Fruit fly (Drosophila melanogaster) whole organism, prepupa: ENCODE data around the gene CG31626.

Experiments used
- CG10631 ChIP-seq: fragments of 200-800 bp; sonication (Bioruptor generic); optimal IDR thresholded peaks from 2 replicates; lab custom pipeline; 2016; ENCODE audit warnings: missing biosample characterization, missing genetic modification characterization
- CG10669 ChIP-seq: fragments of 200-800 bp; sonication (Bioruptor generic); optimal IDR thresholded peaks from 3 replicates; lab custom pipeline; 2018; ENCODE audit warnings: missing biosample characterization, mild to moderate bottlenecking, missing genetic modification characterization, moderate library complexity
- CG11762 ChIP-seq: fragments of 200-800 bp; sonication (Bioruptor generic); optimal IDR thresholded peaks from 3 replicates; lab custom pipeline; 2016; ENCODE audit warnings: missing biosample characterization, missing genetic modification characterization; ENCODE audit not compliant: insufficient read depth
- CG11902 ChIP-seq: fragments of 200-800 bp; sonication (Bioruptor generic); optimal IDR thresholded peaks from 3 replicates; lab custom pipeline; 2016; ENCODE audit warnings: missing biosample characterization, missing genetic modification characterization
- CG15336 ChIP-seq: fragments of 200-800 bp; sonication (Bioruptor generic); IDR thresholded peaks from 2 replicates; pipeline ENCODE4 v1.3.6; 2022; ENCODE audit warnings: missing biosample characterization, missing genetic modification characterization
- CG1621 ChIP-seq: fragments of 200-800 bp; sonication (Bioruptor generic); optimal IDR thresholded peaks from 3 replicates; lab custom pipeline; 2018; ENCODE audit warnings: missing biosample characterization, mild to moderate bottlenecking, missing genetic modification characterization
- CG16779 ChIP-seq: fragments of 200-800 bp; sonication (Bioruptor generic); optimal IDR thresholded peaks from 3 replicates; lab custom pipeline; 2017; ENCODE audit warnings: missing biosample characterization, mild to moderate bottlenecking, missing genetic modification characterization
- CG31627 ChIP-seq: fragments of 200-800 bp; sonication (Bioruptor generic); optimal IDR thresholded peaks from 3 replicates; lab custom pipeline; 2016; ENCODE audit warnings: missing biosample characterization, missing genetic modification characterization
- CG34406 ChIP-seq: fragments of 200-800 bp; sonication (Bioruptor generic); optimal IDR thresholded peaks from 3 replicates; lab custom pipeline; 2016; ENCODE audit warnings: missing biosample characterization, missing genetic modification characterization
- CG3919 ChIP-seq: fragments of 200-800 bp; sonication (Bioruptor generic); optimal IDR thresholded peaks from 3 replicates; lab custom pipeline; 2016; ENCODE audit warnings: missing biosample characterization, missing genetic modification characterization
- CG4318 ChIP-seq: fragments of 200-800 bp; sonication (Bioruptor generic); optimal IDR thresholded peaks from 3 replicates; lab custom pipeline; 2017; ENCODE audit warnings: missing biosample characterization, mild to moderate bottlenecking, missing genetic modification characterization
- CG6163 ChIP-seq: fragments of 200-800 bp; sonication (Bioruptor generic); IDR thresholded peaks from 3 replicates; pipeline ENCODE4 v1.3.6; 2022; ENCODE audit warnings: missing biosample characterization, missing genetic modification characterization
- CG6276 ChIP-seq: fragments of 200-800 bp; sonication (Bioruptor generic); optimal IDR thresholded peaks from 2 replicates; lab custom pipeline; 2017; ENCODE audit warnings: missing biosample characterization, mild to moderate bottlenecking, missing genetic modification characterization
- CG6854 ChIP-seq: fragments of 200-800 bp; sonication (Bioruptor generic); optimal IDR thresholded peaks from 2 replicates; lab custom pipeline; 2017; ENCODE audit warnings: missing biosample characterization, mild to moderate bottlenecking, missing genetic modification characterization
- CG8119 ChIP-seq: fragments of 200-800 bp; sonication (Bioruptor generic); IDR thresholded peaks from 3 replicates; pipeline ENCODE4 v1.3.6; 2022; ENCODE audit warnings: missing biosample characterization, missing genetic modification characterization
- CG8632 ChIP-seq: fragments of 200-800 bp; sonication (Bioruptor generic); optimal IDR thresholded peaks from 3 replicates; lab custom pipeline; 2016; ENCODE audit warnings: missing biosample characterization, missing genetic modification characterization
- CG9139 ChIP-seq: fragments of 200-800 bp; sonication (Bioruptor generic); optimal IDR thresholded peaks from 3 replicates; lab custom pipeline; 2017; ENCODE audit warnings: missing biosample characterization, mild to moderate bottlenecking, missing genetic modification characterization
- Eip75B ChIP-seq: fragments of 200-800 bp; sonication (Bioruptor generic); optimal IDR thresholded peaks from 3 replicates; lab custom pipeline; 2016; ENCODE audit warnings: missing biosample characterization, missing genetic modification characterization
- Eip78C ChIP-seq: fragments of 200-800 bp; sonication (Bioruptor generic); peaks from one replicate; lab custom pipeline; 2016; ENCODE audit warnings: missing biosample characterization, missing genetic modification characterization
- Eip93F ChIP-seq: fragments of 200-800 bp; sonication (Bioruptor generic); optimal IDR thresholded peaks from 2 replicates; lab custom pipeline; 2016; ENCODE audit warnings: missing biosample characterization, mild to moderate bottlenecking, missing genetic modification characterization
- Ets21C ChIP-seq: fragments of 200-800 bp; sonication (Bioruptor generic); optimal IDR thresholded peaks from 3 replicates; lab custom pipeline; 2016; ENCODE audit warnings: missing biosample characterization, missing genetic modification characterization
- Ets96B ChIP-seq: fragments of 200-800 bp; optimal IDR thresholded peaks from 2 replicates; lab custom pipeline; 2019; ENCODE audit warnings: missing biosample characterization, mild to moderate bottlenecking, missing genetic modification characterization, moderate library complexity
- Gug ChIP-seq: fragments of 200-800 bp; sonication (Bioruptor generic); IDR thresholded peaks from 2 replicates; pipeline ENCODE4 v1.3.6; 2022; ENCODE audit warnings: missing biosample characterization, missing genetic modification characterization
- Hr38 ChIP-seq: sonication (Bioruptor generic); optimal IDR thresholded peaks from 2 replicates; lab custom pipeline; 2016; ENCODE audit warnings: missing biosample characterization, missing genetic modification characterization
- Hr39 ChIP-seq: fragments of 200-800 bp; sonication (Bioruptor generic); optimal IDR thresholded peaks from 2 replicates; lab custom pipeline; 2016; ENCODE audit warnings: missing biosample characterization, missing genetic modification characterization
- Hr4 ChIP-seq: fragments of 200-800 bp; sonication (Bioruptor generic); optimal IDR thresholded peaks from 3 replicates; lab custom pipeline; 2016; ENCODE audit warnings: missing biosample characterization, missing genetic modification characterization
- OdsH ChIP-seq: fragments of 200-800 bp; sonication (Bioruptor generic); optimal IDR thresholded peaks from 3 replicates; lab custom pipeline; 2016; ENCODE audit warnings: missing biosample characterization, missing genetic modification characterization
- Smox ChIP-seq: fragments of 200-800 bp; sonication (Bioruptor generic); optimal IDR thresholded peaks from 3 replicates; lab custom pipeline; 2016; ENCODE audit warnings: missing biosample characterization, missing genetic modification characterization
- Sox102F ChIP-seq: fragments of 200-800 bp; sonication (Bioruptor generic); optimal IDR thresholded peaks from 2 replicates; lab custom pipeline; 2016; ENCODE audit warnings: missing biosample characterization, mild to moderate bottlenecking, missing genetic modification characterization
- Sox14 ChIP-seq: fragments of 200-800 bp; sonication (Bioruptor generic); optimal IDR thresholded peaks from 3 replicates; lab custom pipeline; 2016; ENCODE audit warnings: missing biosample characterization, missing genetic modification characterization
- achi ChIP-seq: fragments of 200-800 bp; sonication (Bioruptor generic); optimal IDR thresholded peaks from 3 replicates; lab custom pipeline; 2016; ENCODE audit warnings: missing biosample characterization, missing genetic modification characterization
- acj6 ChIP-seq: fragments of 200-800 bp; sonication (Bioruptor generic); optimal IDR thresholded peaks from 3 replicates; lab custom pipeline; 2016; ENCODE audit warnings: missing biosample characterization, missing genetic modification characterization
- cyc ChIP-seq: fragments of 200-800 bp; sonication (Bioruptor generic); optimal IDR thresholded peaks from 3 replicates; lab custom pipeline; 2016; ENCODE audit warnings: missing biosample characterization, missing genetic modification characterization
- dsx ChIP-seq: fragments of 200-800 bp; optimal IDR thresholded peaks from 3 replicates; lab custom pipeline; 2019; ENCODE audit warnings: missing biosample characterization, mild to moderate bottlenecking, missing genetic modification characterization, moderate library complexity; ENCODE audit not compliant: poor library complexity, severe bottlenecking
- eg ChIP-seq: fragments of 200-800 bp; sonication (Bioruptor generic); IDR thresholded peaks from 3 replicates; pipeline ENCODE4 v1.3.6; 2022; ENCODE audit warnings: missing biosample characterization, missing genetic modification characterization
- esn ChIP-seq: fragments of 200-800 bp; sonication (Bioruptor generic); optimal IDR thresholded peaks from 2 replicates; lab custom pipeline; 2016; ENCODE audit warnings: missing biosample characterization, mild to moderate bottlenecking, missing genetic modification characterization, moderate library complexity
- fd59A ChIP-seq: fragments of 200-800 bp; sonication (Bioruptor generic); optimal IDR thresholded peaks from 2 replicates; lab custom pipeline; 2017; ENCODE audit warnings: missing biosample characterization, mild to moderate bottlenecking, missing genetic modification characterization, missing genetic modification reagents
- fd85E ChIP-seq: fragments of 200-800 bp; sonication (Bioruptor generic); optimal IDR thresholded peaks from 3 replicates; lab custom pipeline; 2016; ENCODE audit warnings: missing biosample characterization, missing genetic modification characterization
- fkh ChIP-seq: fragments of 200-800 bp; sonication (Bioruptor generic); optimal IDR thresholded peaks from 3 replicates; lab custom pipeline; 2017; ENCODE audit warnings: missing biosample characterization, mild to moderate bottlenecking, missing genetic modification characterization, moderate library complexity
- lz ChIP-seq: fragments of 200-800 bp; sonication (Bioruptor generic); optimal IDR thresholded peaks from 3 replicates; lab custom pipeline; 2016; ENCODE audit warnings: missing biosample characterization, missing genetic modification characterization
- net ChIP-seq: fragments of 200-800 bp; sonication (Bioruptor generic); optimal IDR thresholded peaks from 3 replicates; lab custom pipeline; 2016; ENCODE audit warnings: missing biosample characterization, missing genetic modification characterization
- pdm3 ChIP-seq: fragments of 200-800 bp; sonication (Bioruptor generic); optimal IDR thresholded peaks from 3 replicates; lab custom pipeline; 2016; ENCODE audit warnings: missing biosample characterization, missing genetic modification characterization
- spab ChIP-seq: fragments of 200-800 bp; sonication (Bioruptor generic); optimal IDR thresholded peaks from 2 replicates; lab custom pipeline; 2017; ENCODE audit warnings: missing biosample characterization, mild to moderate bottlenecking, missing genetic modification characterization, missing genetic modification reagents
- svp ChIP-seq: fragments of 200-800 bp; sonication (Bioruptor generic); peaks from one replicate; lab custom pipeline; 2016; ENCODE audit warnings: missing biosample characterization, missing genetic modification characterization
- topi ChIP-seq: fragments of 200-800 bp; sonication (Bioruptor generic); optimal IDR thresholded peaks from 3 replicates; lab custom pipeline; 2016; ENCODE audit warnings: missing biosample characterization, missing genetic modification characterization
- vri ChIP-seq: fragments of 200-800 bp; sonication (Bioruptor generic); optimal IDR thresholded peaks from 3 replicates; lab custom pipeline; 2016; ENCODE audit warnings: missing biosample characterization, mild to moderate bottlenecking, missing genetic modification characterization

Gene CG31626

DNA sequence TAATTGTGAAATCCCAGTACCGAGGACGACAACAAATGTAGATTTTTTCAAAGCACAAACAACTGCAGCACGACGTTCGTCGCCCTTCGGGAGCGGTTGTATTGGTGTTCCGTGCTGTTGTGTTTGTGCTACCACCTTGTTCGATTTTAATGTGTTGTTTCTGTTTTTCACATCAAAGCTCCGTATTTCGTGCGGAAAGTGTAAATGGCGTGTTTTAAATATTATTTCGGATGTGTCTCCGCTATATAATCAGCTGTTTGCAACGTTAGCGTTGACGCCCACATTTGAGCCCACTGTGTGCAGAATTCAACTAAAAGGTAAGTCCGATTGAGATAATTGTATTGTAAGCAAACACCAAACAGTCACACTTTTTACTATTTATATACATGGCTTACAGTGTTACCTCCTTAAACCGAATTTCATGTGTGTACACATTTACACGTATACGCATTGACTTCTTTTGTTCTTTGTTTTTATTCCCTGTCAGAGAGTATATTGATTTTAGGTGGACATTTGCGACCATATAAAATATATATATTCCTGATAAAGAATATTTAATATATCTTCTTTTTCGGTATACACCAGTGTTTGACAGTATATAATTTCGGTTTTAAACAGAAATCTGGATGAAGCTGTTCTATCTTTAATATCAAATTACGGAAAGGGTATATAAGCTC, 27.1 kb upstream of the CG31626 start (continued):
- TF ChIP-seq CG16779 (tag; lab: Kevin White, UChicago): no peak
- TF ChIP-seq topi: peak; percentile 38
- TF ChIP-seq CG1621: no peak
- peak; percentile 35 for TF ChIP-seq CG34406 (GFP tag; lab: Kevin White, UChicago)
- no peak for TF ChIP-seq CG6163 (GFP tag; lab: Robert Waterston, UW)
- TF ChIP-seq dsx (GFP tag; lab: Kevin White, UChicago): no peak

dm6 chr2L:21262832-21263231, 26.3 kb upstream of the CG31626 start, which contains the start of gene CG8671:
TSS of gene CG8671 (plus strand) at chr2L:21262956.
- TF ChIP-seq Eip93F (GFP tag; lab: Kevin White, UChicago): no peak
- peak; percentile 27 for TF ChIP-seq esn
- TF ChIP-seq fkh: no peak
- no peak for TF ChIP-seq CG6854 (GFP tag; lab: Kevin White, UChicago)
- TF ChIP-seq CG9139: no peak
- TF ChIP-seq CG15336 (GFP tag; lab: Robert Waterston, UW): 0 out of 2 replicates have a peak, but pooled peaks have one; percentile 15
- peak; percentile 19 for TF ChIP-seq vri (GFP tag; lab: Kevin White, UChicago)
- TF ChIP-seq CG16779 (tag; lab: Kevin White, UChicago): no peak
- TF ChIP-seq CG6163 (GFP tag; lab: Robert Waterston, UW): no peak
- peak; percentile 1 for TF ChIP-seq Smox (GFP tag; lab: Kevin White, UChicago)
- peak; percentile 50 for TF ChIP-seq Sox14 (GFP tag; lab: Kevin White, UChicago)

DNA sequence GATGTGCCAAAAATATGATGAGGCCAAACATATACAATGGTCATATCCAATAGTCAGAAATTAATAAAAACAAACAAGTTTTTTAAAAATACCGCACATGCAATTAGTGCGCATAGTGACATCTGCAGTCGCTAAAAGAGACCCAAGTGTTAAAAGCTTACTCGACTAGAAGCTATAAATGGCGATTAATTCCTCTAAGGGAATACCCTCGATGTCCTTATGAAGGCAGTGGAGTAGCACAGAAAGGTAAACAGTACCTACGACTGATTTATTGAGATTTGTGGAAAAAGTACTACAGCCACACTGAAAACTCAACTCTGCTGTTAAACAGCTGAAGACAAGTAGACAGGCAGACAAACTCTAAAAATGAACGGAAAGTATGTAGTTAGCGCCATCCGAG, 24.3 kb upstream of the CG31626 start:
- TF ChIP-seq Ets96B (tag; lab: Kevin White, UChicago) (peak; percentile 32), Eip78C (peak; percentile 74), dsx (GFP tag; lab: Kevin White, UChicago) (no peak), pdm3 (peak; percentile 45), topi (peak; percentile 33), fd59A (GFP tag; lab: Kevin White, UChicago) (no peak), svp (no peak), CG16779 (tag; lab: Kevin White, UChicago) (no peak), fkh (peak; percentile 80), fd85E (GFP tag; lab: Kevin White, UChicago) (no peak), CG11902 (GFP tag; lab: Kevin White, UChicago) (no peak), vri (GFP tag; lab: Kevin White, UChicago) (peak; percentile 11), Sox102F (GFP tag; lab: Kevin White, UChicago) (peak; percentile 38), CG10631 (GFP tag; lab: Kevin White, UChicago) (peak; percentile 41), CG3919 (GFP tag; lab: Kevin White, UChicago) (no peak), cyc (GFP tag; lab: Kevin White, UChicago) (peak; percentile 21), Ets21C (GFP tag; lab: Kevin White, UChicago) (peak; percentile 8), lz (GFP tag; lab: Kevin White, UChicago) (peak; percentile 48), net (GFP tag; lab: Kevin White, UChicago) (no peak), Eip93F (GFP tag; lab: Kevin White, UChicago) (no peak), Smox (GFP tag; lab: Kevin White, UChicago) (peak; percentile 34), CG6163 (GFP tag; lab: Robert Waterston, UW) (no peak), CG6276 (GFP tag; lab: Kevin White, UChicago) (no peak), CG1621 (no peak), eg (GFP tag; lab: Robert Waterston, UW) (no peak), CG10669 (no peak), Hr39 (GFP tag; lab: Kevin White, UChicago) (no peak), CG8119 (GFP tag; lab: Robert Waterston, UW) (no peak), CG34406 (GFP tag; lab: Kevin White, UChicago) (no peak), acj6 (GFP tag; lab: Kevin White, UChicago) (peak; percentile 42), spab (no peak), CG4318 (GFP tag; lab: Kevin White, UChicago) (no peak), Eip75B (GFP tag; lab: Kevin White, UChicago) (peak; percentile 24), OdsH (GFP tag; lab: Kevin White, UChicago) (peak; percentile 33), achi (peak; percentile 48), CG11762 (GFP tag; lab: Kevin White, UChicago) (no peak), Hr38 (GFP tag; lab: Kevin White, UChicago) (no peak), CG8632 (GFP tag; lab: Kevin White, UChicago) (no peak), CG31627 (GFP tag; lab: Kevin White, UChicago) (peak; percentile 38), Hr4 (GFP tag; lab: Kevin White, UChicago) (peak; percentile 32), Gug (no peak)
